Worm (Caenorhabditis elegans): ENCODE measurements around the gene srh-236.

- TF ChIP-seq tab-1 (GFP tag; IDR thresholded peaks at IDR 0.05) (no peak), flt-1 (GFP tag; IDR thresholded peaks at IDR 0.05) (no peak), ztf-29 (GFP tag; IDR thresholded peaks at IDR 0.05) (no peak)
Observed at ce11 chrV:17167457-17167856, 44.4 kb downstream of the srh-236 start, which contains the start of gene srz-66.
